Worm (Caenorhabditis elegans) whole organism, early embryonic: ENCODE results near the gene nhr-55.

Experiments
- B0310.2 ChIP-seq: sonication (generic microtip); optimal IDR thresholded peaks from 2 replicates; lab custom pipeline; 2016; ENCODE audit warnings: mild to moderate bottlenecking, missing genetic modification characterization, missing compliant biosample characterization
- F13C5.2 ChIP-seq: sonication (generic microtip); optimal IDR thresholded peaks from 2 replicates; lab custom pipeline; 2017; ENCODE audit warnings: mild to moderate bottlenecking, missing genetic modification characterization, inconsistent platforms, missing compliant biosample characterization
- aly-1 ChIP-seq: sonication (generic microtip); optimal IDR thresholded peaks from 2 replicates; lab custom pipeline; 2016; ENCODE audit warnings: missing genetic modification characterization, missing compliant biosample characterization
- ama-1 ChIP-seq: fragments of 150-350 bp; optimal IDR thresholded peaks from 2 replicates; lab custom pipeline; 2014
- ceh-13 ChIP-seq: fragments of 200-800 bp; sonication (Bioruptor generic); optimal IDR thresholded peaks from 2 replicates; lab custom pipeline; 2018; ENCODE audit warnings: mild to moderate bottlenecking, missing genetic modification characterization, missing compliant biosample characterization
- ceh-36 ChIP-seq: sonication (generic microtip); optimal IDR thresholded peaks from 2 replicates; lab custom pipeline; 2016; ENCODE audit warnings: missing genetic modification characterization, inconsistent platforms, missing compliant biosample characterization
- ets-7 ChIP-seq: sonication (generic microtip); optimal IDR thresholded peaks from 2 replicates; lab custom pipeline; 2016; ENCODE audit warnings: missing genotype, missing genetic modification characterization, missing compliant biosample characterization
- flt-1 ChIP-seq: fragments of 200-800 bp; sonication (Bioruptor generic); IDR thresholded peaks from 2 replicates; pipeline ENCODE4 v1.3.6; 2022; ENCODE audit warnings: missing genetic modification characterization, missing compliant biosample characterization
- hmbx-1 ChIP-seq: sonication (generic microtip); optimal IDR thresholded peaks from 2 replicates; lab custom pipeline; 2016; ENCODE audit warnings: mild to moderate bottlenecking, missing genetic modification characterization, missing compliant biosample characterization
- hmg-4 ChIP-seq: fragments of 200-800 bp; sonication (Bioruptor generic); optimal IDR thresholded peaks from 2 replicates; lab custom pipeline; 2018; ENCODE audit warnings: mild to moderate bottlenecking, missing genetic modification characterization, missing compliant biosample characterization
- hnd-1 ChIP-seq: sonication (generic microtip); optimal IDR thresholded peaks from 2 replicates; lab custom pipeline; 2016; ENCODE audit warnings: missing genetic modification characterization, missing compliant biosample characterization
- pes-1 ChIP-seq: fragments of 200-800 bp; sonication (Bioruptor generic); IDR thresholded peaks from 2 replicates; pipeline ENCODE4 v1.3.6; 2022; ENCODE audit warnings: missing genetic modification reagents, missing genetic modification characterization, missing compliant biosample characterization
- scrt-1 ChIP-seq: fragments of 200-800 bp; sonication (Bioruptor generic); IDR thresholded peaks from 2 replicates; pipeline ENCODE4 v1.3.6; 2022; ENCODE audit warnings: missing genetic modification characterization, missing compliant biosample characterization
- sea-1 ChIP-seq: fragments of 200-800 bp; sonication (Bioruptor generic); conservative IDR thresholded peaks from 2 replicates; pipeline ENCODE4 v1.3.6; 2022; ENCODE audit warnings: missing genetic modification characterization, missing compliant biosample characterization
- tbx-11 ChIP-seq: fragments of 200-800 bp; sonication (Bioruptor generic); IDR thresholded peaks from 2 replicates; pipeline ENCODE4 v1.3.6; 2022; ENCODE audit warnings: missing genetic modification characterization, missing compliant biosample characterization
- tbx-37 ChIP-seq: fragments of 200-800 bp; sonication (Bioruptor generic); conservative IDR thresholded peaks from 2 replicates; pipeline ENCODE4 v1.3.6; 2022; ENCODE audit warnings: missing genetic modification reagents, missing genetic modification characterization, missing compliant biosample characterization
- tra-4 ChIP-seq: sonication (generic microtip); optimal IDR thresholded peaks from 2 replicates; lab custom pipeline; 2017; ENCODE audit warnings: missing genetic modification characterization, missing compliant biosample characterization

nhr-55 gene

ce11 chrV:472589-472988, 5.4 kb upstream of the nhr-55 start, which contains the start of gene srt-31:
Gene srt-31, plus strand, starts transcription at chrV:472889.
- no peak for TF ChIP-seq flt-1
- no peak for TF ChIP-seq B0310.2 (tag; lab: Kevin White, UChicago)

- TF ChIP-seq tbx-11 (no peak), sea-1 (GFP tag; lab: Robert Waterston, UW) (no peak), ama-1 (lab: Kevin White, UChicago) (no peak), tra-4 (no peak), hnd-1 (tag; lab: Kevin White, UChicago) (no peak), ceh-36 (tag; lab: Kevin White, UChicago) (no peak), F13C5.2 (tag; lab: Kevin White, UChicago) (no peak), ets-7 (tag; lab: Kevin White, UChicago) (no peak), tbx-37 (GFP tag; lab: Robert Waterston, UW) (no peak), B0310.2 (tag; lab: Kevin White, UChicago) (no peak), pes-1 (GFP tag; lab: Robert Waterston, UW) (no peak), hmbx-1 (tag; lab: Kevin White, UChicago) (no peak), aly-1 (no peak), hmg-4 (no peak), ceh-13 (GFP tag; lab: Kevin White, UChicago) (no peak), scrt-1 (no peak), flt-1 (no peak)
Observed at ce11 chrV:474516-474915, 3.4 kb upstream of the nhr-55 start, which contains the start of gene nhr-99. Gene nhr-99, plus strand, starts transcription at chrV:474778.

ce11 chrV:479046-479445, 1.1 kb downstream of the nhr-55 start:
- TF ChIP-seq tbx-11 (no peak), F13C5.2 (tag; lab: Kevin White, UChicago) (no peak), B0310.2 (tag; lab: Kevin White, UChicago) (no peak), ets-7 (tag; lab: Kevin White, UChicago) (no peak), aly-1 (no peak), ceh-36 (tag; lab: Kevin White, UChicago) (no peak), tra-4 (no peak), pes-1 (GFP tag; lab: Robert Waterston, UW) (no peak), sea-1 (GFP tag; lab: Robert Waterston, UW) (no peak), ceh-13 (GFP tag; lab: Kevin White, UChicago) (no peak), ama-1 (lab: Kevin White, UChicago) (no peak), tbx-37 (GFP tag; lab: Robert Waterston, UW) (no peak), hmg-4 (no peak), hnd-1 (tag; lab: Kevin White, UChicago) (no peak), flt-1 (no peak), hmbx-1 (tag; lab: Kevin White, UChicago) (no peak), scrt-1 (no peak)

- TF ChIP-seq hmbx-1 (tag; lab: Kevin White, UChicago) (no peak), aly-1 (no peak), ceh-36 (tag; lab: Kevin White, UChicago) (no peak)
Observed at ce11 chrV:482860-483259, 4.9 kb downstream of the nhr-55 start.

ce11 chrV:483289-483795, 5.4 kb downstream of the nhr-55 start, which contains the start of gene nhr-130:
Gene nhr-130, minus strand, starts transcription at chrV:483339.
- no peak for TF ChIP-seq tbx-37 (GFP tag; lab: Robert Waterston, UW)

- TF ChIP-seq ceh-13 (GFP tag; lab: Kevin White, UChicago), result no peak
- TF ChIP-seq hmbx-1 (tag; lab: Kevin White, UChicago), result no peak
- no peak for TF ChIP-seq scrt-1
- no peak for TF ChIP-seq pes-1 (GFP tag; lab: Robert Waterston, UW)
- no peak for TF ChIP-seq tbx-37 (GFP tag; lab: Robert Waterston, UW)
- no peak for TF ChIP-seq ets-7 (tag; lab: Kevin White, UChicago)
- TF ChIP-seq aly-1, result no peak
Observed at ce11 chrV:484285-484890, 6.4 kb downstream of the nhr-55 start, which contains the start of gene nhr-212. Gene nhr-212, plus strand, starts transcription at chrV:484857.

ce11 chrV:486684-487083, 8.7 kb downstream of the nhr-55 start, which contains the start of gene nhr-211:
Gene nhr-211, plus strand, starts transcription at chrV:486984.
- TF ChIP-seq aly-1 (no peak), ceh-36 (tag; lab: Kevin White, UChicago) (no peak), ama-1 (lab: Kevin White, UChicago) (no peak), tbx-37 (GFP tag; lab: Robert Waterston, UW) (no peak), pes-1 (GFP tag; lab: Robert Waterston, UW) (no peak), tbx-11 (no peak), scrt-1 (no peak)

ce11 chrV:487980-488379, 10.0 kb downstream of the nhr-55 start:
- TF ChIP-seq ceh-13 (GFP tag; lab: Kevin White, UChicago) (no peak), hmbx-1 (tag; lab: Kevin White, UChicago) (no peak), scrt-1 (no peak), hnd-1 (tag; lab: Kevin White, UChicago) (no peak), F13C5.2 (tag; lab: Kevin White, UChicago) (no peak), aly-1 (no peak), tbx-37 (GFP tag; lab: Robert Waterston, UW) (no peak), sea-1 (GFP tag; lab: Robert Waterston, UW) (no peak), hmg-4 (no peak), ets-7 (tag; lab: Kevin White, UChicago) (no peak), tbx-11 (no peak), ceh-36 (tag; lab: Kevin White, UChicago) (no peak), ama-1 (lab: Kevin White, UChicago) (no peak), flt-1 (no peak)
